Worm (Caenorhabditis elegans) whole organism, late embryonic: Measurements from ENCODE around the gene bath-45.

Experiments
- C08G9.2 ChIP-seq: sonication (generic microtip); optimal IDR thresholded peaks from 2 replicates; lab custom pipeline; 2016; ENCODE audit warnings: mild to moderate bottlenecking, missing genetic modification characterization, moderate library complexity, missing compliant biosample characterization
- K02D7.2 ChIP-seq: sonication (generic microtip); optimal IDR thresholded peaks from 2 replicates; lab custom pipeline; 2017; ENCODE audit warnings: mild to moderate bottlenecking, missing genetic modification characterization, missing compliant biosample characterization
- K09A11.1 ChIP-seq: sonication (generic microtip); optimal IDR thresholded peaks from 2 replicates; lab custom pipeline; 2017; ENCODE audit warnings: antibody characterized with exemption, mild to moderate bottlenecking, missing genetic modification characterization, missing compliant biosample characterization; ENCODE audit not compliant: insufficient read depth
- Y22D7AL.16 ChIP-seq: sonication (generic microtip); optimal IDR thresholded peaks from 2 replicates; lab custom pipeline; 2016; ENCODE audit warnings: missing genetic modification characterization, missing compliant biosample characterization
- ama-1 ChIP-seq: fragments of 150-350 bp; optimal IDR thresholded peaks from 2 replicates; lab custom pipeline; 2014
- ceh-14 ChIP-seq: sonication (generic microtip); optimal IDR thresholded peaks from 2 replicates; lab custom pipeline; 2016; ENCODE audit warnings: missing genotype, missing genetic modification characterization, missing compliant biosample characterization
- ceh-19 ChIP-seq: fragments of 200-800 bp; sonication (Bioruptor generic); optimal IDR thresholded peaks from 2 replicates; lab custom pipeline; 2018; ENCODE audit warnings: mild to moderate bottlenecking, missing genetic modification characterization, missing compliant biosample characterization
- ceh-22 ChIP-seq: sonication (generic microtip); optimal IDR thresholded peaks from 2 replicates; lab custom pipeline; 2017; ENCODE audit warnings: missing biosample characterization, missing genetic modification characterization
- ceh-24 ChIP-seq: sonication (generic microtip); optimal IDR thresholded peaks from 2 replicates; lab custom pipeline; 2016; ENCODE audit warnings: mild to moderate bottlenecking, missing genetic modification characterization, missing compliant biosample characterization
- ceh-31 ChIP-seq: sonication (generic microtip); optimal IDR thresholded peaks from 2 replicates; lab custom pipeline; 2016; ENCODE audit warnings: missing genetic modification characterization, missing compliant biosample characterization
- ceh-34 ChIP-seq: sonication (generic microtip); optimal IDR thresholded peaks from 2 replicates; lab custom pipeline; 2016; ENCODE audit warnings: mild to moderate bottlenecking, missing genetic modification characterization, missing compliant biosample characterization
- ceh-6 ChIP-seq: fragments of 200-800 bp; sonication (Bioruptor generic); optimal IDR thresholded peaks from 2 replicates; lab custom pipeline; 2018; ENCODE audit warnings: mild to moderate bottlenecking, missing genetic modification characterization, missing compliant biosample characterization
- ceh-9 ChIP-seq: sonication (generic microtip); optimal IDR thresholded peaks from 2 replicates; lab custom pipeline; 2016; ENCODE audit warnings: mild to moderate bottlenecking, missing genetic modification characterization, inconsistent platforms, missing compliant biosample characterization
- che-1 ChIP-seq: sonication (generic microtip); optimal IDR thresholded peaks from 2 replicates; lab custom pipeline; 2016; ENCODE audit warnings: mild to moderate bottlenecking, missing genetic modification characterization, missing compliant biosample characterization
- elt-4 ChIP-seq: sonication (generic microtip); optimal IDR thresholded peaks from 2 replicates; lab custom pipeline; 2016; ENCODE audit warnings: missing genetic modification characterization, missing compliant biosample characterization
- fax-1 ChIP-seq: sonication (generic microtip); optimal IDR thresholded peaks from 2 replicates; lab custom pipeline; 2016; ENCODE audit warnings: missing genotype, missing genetic modification characterization, missing compliant biosample characterization
- fkh-10 ChIP-seq: fragments of 150-350 bp; optimal IDR thresholded peaks from 2 replicates; lab custom pipeline; 2014; ENCODE audit warnings: missing biosample characterization, missing genetic modification reagents, missing genetic modification characterization
- fkh-6 ChIP-seq: sonication (generic microtip); optimal IDR thresholded peaks from 2 replicates; lab custom pipeline; 2016; ENCODE audit warnings: missing genetic modification characterization, missing compliant biosample characterization
- gmeb-2 ChIP-seq: sonication (generic microtip); optimal IDR thresholded peaks from 2 replicates; lab custom pipeline; 2016; ENCODE audit warnings: missing genetic modification characterization, inconsistent platforms, missing compliant biosample characterization
- hlh-13 ChIP-seq: fragments of 200-800 bp; sonication (Bioruptor generic); optimal IDR thresholded peaks from 2 replicates; lab custom pipeline; 2018; ENCODE audit warnings: mild to moderate bottlenecking, missing genetic modification characterization, missing compliant biosample characterization
- hlh-30 ChIP-seq: sonication (generic microtip); optimal IDR thresholded peaks from 2 replicates; lab custom pipeline; 2017; ENCODE audit warnings: antibody characterized with exemption, missing genetic modification characterization, missing compliant biosample characterization; ENCODE audit not compliant: insufficient read depth
- hlh-6 ChIP-seq: sonication (generic microtip); optimal IDR thresholded peaks from 2 replicates; lab custom pipeline; 2016; ENCODE audit warnings: missing genotype, missing genetic modification characterization, missing compliant biosample characterization
- hlh-8 ChIP-seq: sonication (generic microtip); optimal IDR thresholded peaks from 2 replicates; lab custom pipeline; 2016; ENCODE audit warnings: missing genotype, missing genetic modification characterization, missing compliant biosample characterization
- pag-3 ChIP-seq: sonication (generic microtip); optimal IDR thresholded peaks from 2 replicates; lab custom pipeline; 2016; ENCODE audit warnings: missing compliant biosample characterization, missing genetic modification characterization, borderline replicate concordance
- pat-9 ChIP-seq: fragments of 200-800 bp; sonication (Bioruptor generic); optimal IDR thresholded peaks from 2 replicates; lab custom pipeline; 2018; ENCODE audit warnings: mild to moderate bottlenecking, missing genetic modification characterization, moderate library complexity, missing compliant biosample characterization
- pha-4 ChIP-seq: fragments of 150-350 bp; optimal IDR thresholded peaks from 2 replicates; lab custom pipeline; 2018; ENCODE audit warnings: missing biosample characterization, missing genetic modification reagents, missing genetic modification characterization
- sdc-2 ChIP-seq: sonication (generic microtip); optimal IDR thresholded peaks from 2 replicates; lab custom pipeline; 2016; ENCODE audit warnings: missing genotype, missing genetic modification characterization, missing compliant biosample characterization
- sox-2 ChIP-seq: fragments of 200-800 bp; sonication (Bioruptor generic); IDR thresholded peaks from 2 replicates; pipeline ENCODE4 v1.3.6; 2022; ENCODE audit warnings: missing genetic modification reagents, missing genetic modification characterization, missing compliant biosample characterization
- sox-4 ChIP-seq: sonication (generic microtip); optimal IDR thresholded peaks from 2 replicates; lab custom pipeline; 2017; ENCODE audit warnings: mild to moderate bottlenecking, missing genetic modification characterization, inconsistent platforms, missing compliant biosample characterization
- tbx-2 ChIP-seq: sonication (generic microtip); optimal IDR thresholded peaks from 2 replicates; lab custom pipeline; 2016; ENCODE audit warnings: missing genetic modification characterization, missing compliant biosample characterization
- tbx-7 ChIP-seq: sonication (generic microtip); optimal IDR thresholded peaks from 2 replicates; lab custom pipeline; 2016; ENCODE audit warnings: missing genotype, missing genetic modification characterization, missing compliant biosample characterization
- unc-3 ChIP-seq, 2 experiments: fragments of 200-800 bp in 1 of 2; sonication (Bioruptor generic) in 1 of 2; sonication (generic microtip) in 1 of 2; conservative IDR thresholded peaks in 1 of 2; optimal IDR thresholded peaks in 1 of 2; 2 replicates each; pipeline versions ENCODE4 v1.3.6 to Lab custom; 2016 to 2022; ENCODE audit warnings: missing compliant biosample characterization in 2 of 2, missing genetic modification characterization in 2 of 2, missing genetic modification reagents in 1 of 2
- unc-42 ChIP-seq: sonication (generic microtip); optimal IDR thresholded peaks from 2 replicates; lab custom pipeline; 2016; ENCODE audit warnings: missing genotype, missing genetic modification characterization, missing compliant biosample characterization

The bath-45 gene

ce11 chrII:13122720-13123119 is at the start of gene bath-45:
TSS of gene bath-45 (plus strand) at chrII:13123020.
- TF ChIP-seq sdc-2 (no peak), unc-42 (tag; lab: Kevin White, UChicago) (no peak), sox-2 (GFP tag; lab: Robert Waterston, UW) (no peak), sox-4 (tag; lab: Kevin White, UChicago) (no peak), ceh-22 (tag; lab: Kevin White, UChicago) (no peak), K02D7.2 (tag; lab: Kevin White, UChicago) (no peak)

DNA sequence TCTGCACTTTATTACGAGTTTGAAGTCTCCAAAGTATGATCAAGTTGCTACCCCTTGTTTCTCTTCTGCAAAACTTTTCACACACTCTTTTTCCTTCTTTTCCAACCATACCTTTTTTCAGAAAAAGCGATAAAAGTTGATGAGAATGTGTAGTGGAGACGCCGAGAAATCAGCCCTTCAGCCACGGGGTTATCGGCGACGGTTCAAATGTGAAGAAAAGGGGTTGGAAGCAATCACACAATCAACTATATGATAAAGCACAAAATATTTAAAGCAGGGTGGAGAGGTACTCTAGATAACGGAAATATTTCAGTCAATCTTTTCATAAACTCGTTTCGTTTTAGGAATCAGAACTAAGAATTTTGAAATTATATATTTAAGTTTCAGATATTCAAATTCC is 49.7 kb upstream of the bath-45 start, which contains the start of gene F42G4.5:
Gene F42G4.5, plus strand, starts transcription at position 379 of the 400 bp plus-strand sequence.
- TF ChIP-seq ceh-6 (GFP tag; lab: Kevin White, UChicago) = no peak

DNA sequence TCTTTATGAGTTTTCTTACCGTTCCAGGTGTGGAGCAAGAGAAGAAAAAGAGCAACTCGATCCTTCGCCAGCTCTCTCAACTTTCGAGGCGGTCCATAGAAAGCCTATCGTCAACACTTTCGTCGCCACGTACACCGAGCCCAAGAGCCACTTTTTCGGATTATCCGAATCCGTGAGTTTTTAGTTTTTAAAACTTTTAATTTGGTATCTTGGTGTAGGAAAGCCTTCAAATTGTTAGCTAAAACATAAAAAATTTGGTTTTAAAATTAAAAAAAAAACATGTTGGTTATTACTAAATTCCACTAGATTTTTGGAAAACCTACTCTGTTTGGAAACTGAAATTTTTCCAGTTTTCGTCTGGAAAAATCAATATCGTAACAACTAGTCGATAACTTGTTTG is 49.1 kb upstream of the bath-45 start:
- TF ChIP-seq sox-4 (tag; lab: Kevin White, UChicago) (no peak), tbx-2 (no peak), unc-3 (GFP tag; conservative IDR thresholded peaks at IDR 0.05; lab: Robert Waterston, UW) (no peak), unc-3 (tag; optimal IDR thresholded peaks at IDR 0.05; lab: Kevin White, UChicago) (no peak), ceh-24 (tag; lab: Kevin White, UChicago) (no peak), ceh-6 (GFP tag; lab: Kevin White, UChicago) (no peak), fax-1 (no peak), gmeb-2 (no peak), ceh-34 (tag; lab: Kevin White, UChicago) (no peak)

- no peak for TF ChIP-seq hlh-6 (tag; lab: Kevin White, UChicago)
- TF ChIP-seq ceh-19 (GFP tag; lab: Kevin White, UChicago) = no peak
- no peak for TF ChIP-seq ceh-9
- TF ChIP-seq ceh-14 (tag; lab: Kevin White, UChicago) = no peak
- no peak for TF ChIP-seq Y22D7AL.16 (tag; lab: Kevin White, UChicago)
- TF ChIP-seq che-1 (tag; lab: Kevin White, UChicago) = no peak
- no peak for TF ChIP-seq ama-1 (lab: Kevin White, UChicago)
- TF ChIP-seq unc-42 (tag; lab: Kevin White, UChicago) = no peak
- TF ChIP-seq pat-9 (tag; lab: Kevin White, UChicago) = no peak
- no peak for TF ChIP-seq hlh-30 (tag; lab: Kevin White, UChicago)
- TF ChIP-seq ceh-31 (tag; lab: Kevin White, UChicago) = no peak
- no peak for TF ChIP-seq pha-4 (tag; lab: Kevin White, UChicago)
- no peak for TF ChIP-seq K09A11.1 (tag; lab: Kevin White, UChicago)
- TF ChIP-seq fkh-10 (GFP tag; lab: Kevin White, UChicago) = no peak
- no peak for TF ChIP-seq tbx-7 (tag; lab: Kevin White, UChicago)
- TF ChIP-seq sox-4 (tag; lab: Kevin White, UChicago) = no peak
These were observed 46.4 kb upstream of the bath-45 start for ce11 chrII:13076301-13076916.

DNA sequence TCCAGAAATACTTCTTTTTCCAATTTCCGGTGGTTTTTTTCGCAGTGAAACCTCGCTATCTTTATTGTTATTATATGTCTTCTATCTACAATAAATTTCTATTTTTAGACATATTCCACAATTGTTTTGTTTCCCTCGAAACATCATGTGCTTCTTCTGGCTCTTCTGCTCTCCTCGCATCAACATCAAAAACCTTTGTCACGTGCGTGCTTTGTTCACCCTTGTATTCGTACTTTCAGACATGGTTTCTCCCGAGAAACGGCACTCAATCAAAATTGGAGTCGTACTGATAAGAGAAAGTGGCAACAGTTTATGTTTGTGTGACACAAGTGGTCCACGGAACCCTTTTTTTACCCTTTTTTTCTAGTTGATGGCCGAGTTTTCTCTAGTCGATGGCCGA is 45.1 kb upstream of the bath-45 start:
- TF ChIP-seq hlh-30 (tag; lab: Kevin White, UChicago) (no peak), pat-9 (tag; lab: Kevin White, UChicago) (no peak), C08G9.2 (tag; lab: Kevin White, UChicago) (no peak), fkh-6 (tag; lab: Kevin White, UChicago) (no peak), pag-3 (tag; lab: Kevin White, UChicago) (no peak), hlh-13 (GFP tag; lab: Kevin White, UChicago) (no peak), hlh-8 (no peak), elt-4 (tag; lab: Kevin White, UChicago) (no peak)
- TF ChIP-seq, all 69 proteins: peak for 0
